Fruit fly (Drosophila melanogaster) whole organism, embryonic: ENCODE results near the gene Lamtor1.

Experiments
- ATbp ChIP-seq: fragments of 200-800 bp; sonication (Bioruptor generic); optimal IDR thresholded peaks from 2 replicates; lab custom pipeline; 2017; ENCODE audit warnings: missing biosample characterization, mild to moderate bottlenecking, missing genetic modification characterization, missing genetic modification reagents
- CG10209 ChIP-seq: fragments of 200-800 bp; sonication (Bioruptor generic); optimal IDR thresholded peaks from 3 replicates; lab custom pipeline; 2017; ENCODE audit warnings: missing biosample characterization, mild to moderate bottlenecking, missing genetic modification characterization, missing genetic modification reagents
- CG10565 ChIP-seq: fragments of 200-800 bp; sonication (Bioruptor generic); optimal IDR thresholded peaks from 3 replicates; lab custom pipeline; 2016; ENCODE audit warnings: missing biosample characterization, mild to moderate bottlenecking, missing genetic modification characterization
- CG13424 ChIP-seq: fragments of 200-800 bp; sonication (Bioruptor generic); optimal IDR thresholded peaks from 2 replicates; lab custom pipeline; 2019; ENCODE audit warnings: missing biosample characterization, mild to moderate bottlenecking, missing genetic modification characterization, moderate library complexity
- CG13894 ChIP-seq: fragments of 200-800 bp; sonication (Bioruptor generic); optimal IDR thresholded peaks from 3 replicates; lab custom pipeline; 2018; ENCODE audit warnings: missing biosample characterization, mild to moderate bottlenecking, missing genetic modification characterization, moderate library complexity
- CG14050 ChIP-seq: fragments of 200-800 bp; sonication (Bioruptor generic); IDR thresholded peaks from 3 replicates; pipeline ENCODE4 v1.3.6; 2022; ENCODE audit warnings: missing biosample characterization, missing genetic modification characterization
- CG15011 ChIP-seq: fragments of 200-800 bp; sonication (Bioruptor generic); optimal IDR thresholded peaks from 3 replicates; lab custom pipeline; 2018; ENCODE audit warnings: missing biosample characterization, mild to moderate bottlenecking, missing genetic modification characterization
- CG17328 ChIP-seq: fragments of 200-800 bp; sonication (Bioruptor generic); IDR thresholded peaks from 2 replicates; pipeline ENCODE4 v1.3.6; 2022; ENCODE audit warnings: missing biosample characterization, missing genetic modification characterization
- CG17829 ChIP-seq: fragments of 200-800 bp; optimal IDR thresholded peaks from 2 replicates; lab custom pipeline; 2019; ENCODE audit warnings: missing biosample characterization, mild to moderate bottlenecking, missing genetic modification characterization, moderate library complexity
- CG30020 ChIP-seq: fragments of 200-800 bp; optimal IDR thresholded peaks from 2 replicates; lab custom pipeline; 2019; ENCODE audit warnings: missing biosample characterization, mild to moderate bottlenecking, missing genetic modification characterization, moderate library complexity
- CG3163 ChIP-seq: fragments of 200-800 bp; sonication (Bioruptor generic); optimal IDR thresholded peaks from 3 replicates; lab custom pipeline; 2016; ENCODE audit warnings: missing biosample characterization, missing genetic modification characterization
- CG3838 ChIP-seq: fragments of 200-800 bp; sonication (Bioruptor generic); optimal IDR thresholded peaks from 3 replicates; lab custom pipeline; 2016; ENCODE audit warnings: missing biosample characterization, missing genetic modification characterization
- CG42726 ChIP-seq: fragments of 200-800 bp; sonication (Bioruptor generic); IDR thresholded peaks from 2 replicates; pipeline ENCODE4 v1.3.6; 2022; ENCODE audit warnings: missing biosample characterization, missing genetic modification characterization; ENCODE audit not compliant: partially characterized antibody
- CG7357 ChIP-seq: fragments of 200-800 bp; sonication (Bioruptor generic); IDR thresholded peaks from 3 replicates; pipeline ENCODE4 v1.3.6; 2022; ENCODE audit warnings: missing biosample characterization, missing genetic modification characterization
- CG7745 ChIP-seq: fragments of 200-800 bp; sonication (Bioruptor generic); optimal IDR thresholded peaks from 2 replicates; lab custom pipeline; 2018; ENCODE audit warnings: missing biosample characterization, mild to moderate bottlenecking, missing genetic modification characterization, moderate library complexity
- CG8290 ChIP-seq, 3 experiments: fragments of 200-800 bp; sonication (Bioruptor generic); optimal IDR thresholded peaks; 2 replicates each; lab custom pipeline; 2016 to 2019; ENCODE audit warnings: missing biosample characterization in 3 of 3, missing genetic modification characterization in 3 of 3, mild to moderate bottlenecking in 2 of 3, moderate library complexity in 1 of 3
- D19A ChIP-seq: fragments of 200-800 bp; optimal IDR thresholded peaks from 3 replicates; lab custom pipeline; 2019; ENCODE audit warnings: missing biosample characterization, mild to moderate bottlenecking, missing genetic modification characterization, moderate library complexity
- Dll ChIP-seq: fragments of 200-800 bp; sonication (Bioruptor generic); IDR thresholded peaks from 4 replicates; pipeline ENCODE4 v1.3.6; 2022; ENCODE audit warnings: missing biosample characterization, missing genetic modification characterization; ENCODE audit not compliant: partially characterized antibody
- Fer3 ChIP-seq: fragments of 200-800 bp; sonication (Bioruptor generic); optimal IDR thresholded peaks from 2 replicates; lab custom pipeline; 2018; ENCODE audit warnings: missing biosample characterization, mild to moderate bottlenecking, missing genetic modification characterization, moderate library complexity
- HHEX ChIP-seq: fragments of 200-800 bp; sonication (Bioruptor generic); optimal IDR thresholded peaks from 3 replicates; lab custom pipeline; 2017; ENCODE audit warnings: missing biosample characterization, mild to moderate bottlenecking, missing genetic modification characterization, missing genetic modification reagents
- Hr51 ChIP-seq, 2 experiments: fragments of 200-800 bp; sonication (Bioruptor generic); optimal IDR thresholded peaks; 2 replicates in 1 of 2; 3 replicates in 1 of 2; lab custom pipeline; 2016 to 2018; ENCODE audit warnings: missing biosample characterization in 2 of 2, missing genetic modification characterization in 2 of 2, mild to moderate bottlenecking in 1 of 2, moderate library complexity in 1 of 2
- Mrtf ChIP-seq: fragments of 200-800 bp; sonication (Bioruptor generic); IDR thresholded peaks from 3 replicates; pipeline ENCODE4 v1.3.6; 2022; ENCODE audit warnings: missing biosample characterization, missing genetic modification characterization
- Nf-YC ChIP-seq: fragments of 200-800 bp; optimal IDR thresholded peaks from 3 replicates; lab custom pipeline; 2019; ENCODE audit warnings: missing biosample characterization, mild to moderate bottlenecking, missing genetic modification characterization, moderate library complexity
- PHDP ChIP-seq: fragments of 200-800 bp; sonication (Bioruptor generic); optimal IDR thresholded peaks from 3 replicates; lab custom pipeline; 2018; ENCODE audit warnings: missing biosample characterization, mild to moderate bottlenecking, missing genetic modification characterization, moderate library complexity
- Pdp1 ChIP-seq, 2 experiments: fragments of 200-800 bp; sonication (Bioruptor generic); optimal IDR thresholded peaks; 3 replicates each; lab custom pipeline; 2016; ENCODE audit warnings: missing biosample characterization in 2 of 2, missing genetic modification characterization in 2 of 2, mild to moderate bottlenecking in 1 of 2, moderate library complexity in 1 of 2
- Scr ChIP-seq: fragments of 200-800 bp; sonication (Bioruptor generic); IDR thresholded peaks from 2 replicates; pipeline ENCODE4 v1.3.6; 2022; ENCODE audit warnings: missing biosample characterization, missing genetic modification characterization; ENCODE audit not compliant: partially characterized antibody
- Sox102F ChIP-seq: fragments of 200-800 bp; sonication (Bioruptor generic); optimal IDR thresholded peaks from 2 replicates; lab custom pipeline; 2018; ENCODE audit warnings: missing biosample characterization, mild to moderate bottlenecking, missing genetic modification characterization, moderate library complexity
- Spps ChIP-seq: fragments of 200-800 bp; sonication (Bioruptor generic); optimal IDR thresholded peaks from 2 replicates; lab custom pipeline; 2018; ENCODE audit warnings: missing biosample characterization, mild to moderate bottlenecking, missing genetic modification characterization
- amos ChIP-seq: fragments of 200-800 bp; sonication (Bioruptor generic); IDR thresholded peaks from 2 replicates; pipeline ENCODE4 v1.3.6; 2022; ENCODE audit warnings: missing biosample characterization, missing genetic modification characterization; ENCODE audit not compliant: partially characterized antibody
- dmrt99B ChIP-seq: fragments of 200-800 bp; sonication (Bioruptor generic); optimal IDR thresholded peaks from 2 replicates; lab custom pipeline; 2018; ENCODE audit warnings: missing biosample characterization, mild to moderate bottlenecking, missing genetic modification characterization, moderate library complexity
- gem ChIP-seq: fragments of 200-800 bp; sonication (Bioruptor generic); optimal IDR thresholded peaks from 2 replicates; lab custom pipeline; 2019; ENCODE audit warnings: missing biosample characterization, mild to moderate bottlenecking, missing genetic modification characterization, moderate library complexity
- hkb ChIP-seq, 2 experiments: fragments of 200-800 bp in 1 of 2; fragments of >200 bp in 1 of 2; sonication (Bioruptor generic) in 1 of 2; IDR thresholded peaks in 1 of 2; optimal IDR thresholded peaks in 1 of 2; 2 replicates each; pipeline versions ENCODE4 v1.3.6 to Lab custom; 2017 to 2022; ENCODE audit warnings: missing biosample characterization in 1 of 2, missing genetic modification characterization in 1 of 2
- kah ChIP-seq: fragments of 200-800 bp; sonication (Bioruptor generic); optimal IDR thresholded peaks from 2 replicates; lab custom pipeline; 2018; ENCODE audit warnings: missing biosample characterization, mild to moderate bottlenecking, missing genetic modification characterization
- lbe ChIP-seq: fragments of 200-800 bp; sonication (Bioruptor generic); optimal IDR thresholded peaks from 2 replicates; lab custom pipeline; 2016; ENCODE audit warnings: missing biosample characterization, mild to moderate bottlenecking, missing genetic modification characterization
- mld ChIP-seq: fragments of 200-800 bp; sonication (Bioruptor generic); IDR thresholded peaks from 3 replicates; pipeline ENCODE4 v1.3.6; 2022; ENCODE audit warnings: missing biosample characterization, missing genetic modification characterization; ENCODE audit not compliant: partially characterized antibody
- nerfin-1 ChIP-seq: fragments of 200-800 bp; sonication (Bioruptor generic); optimal IDR thresholded peaks from 3 replicates; lab custom pipeline; 2019; ENCODE audit warnings: missing biosample characterization, mild to moderate bottlenecking, missing genetic modification characterization, moderate library complexity
- nmo ChIP-seq: fragments of 200-800 bp; sonication (Bioruptor generic); optimal IDR thresholded peaks from 2 replicates; lab custom pipeline; 2018; ENCODE audit warnings: missing biosample characterization, mild to moderate bottlenecking, missing genetic modification characterization, moderate library complexity
- otp ChIP-seq: fragments of 200-800 bp; sonication (Bioruptor generic); IDR thresholded peaks from 3 replicates; pipeline ENCODE4, ENCODE4 v1.3.6; 2022; ENCODE audit warnings: missing biosample characterization, missing genetic modification characterization
- pzg ChIP-seq: fragments of 200-800 bp; sonication (Bioruptor generic); optimal IDR thresholded peaks from 3 replicates; lab custom pipeline; 2018; ENCODE audit warnings: missing biosample characterization, mild to moderate bottlenecking, missing genetic modification characterization, moderate library complexity
- sens ChIP-seq: fragments of 200-800 bp; sonication (Bioruptor generic); peaks from one replicate; lab custom pipeline; 2016; ENCODE audit warnings: missing biosample characterization, missing genetic modification characterization
- sqz ChIP-seq: fragments of 200-800 bp; sonication (Bioruptor generic); optimal IDR thresholded peaks from 3 replicates; lab custom pipeline; 2018; ENCODE audit warnings: missing biosample characterization, mild to moderate bottlenecking, missing genetic modification characterization
- sug ChIP-seq: fragments of 200-800 bp; optimal IDR thresholded peaks from 2 replicates; lab custom pipeline; 2019; ENCODE audit warnings: missing biosample characterization, mild to moderate bottlenecking, missing genetic modification characterization, moderate library complexity
- tap ChIP-seq: fragments of 200-800 bp; optimal IDR thresholded peaks from 3 replicates; lab custom pipeline; 2019; ENCODE audit warnings: missing biosample characterization, mild to moderate bottlenecking, missing genetic modification characterization, moderate library complexity
- unc-4 ChIP-seq: fragments of 200-800 bp; sonication (Bioruptor generic); IDR thresholded peaks from 2 replicates; pipeline ENCODE4 v1.3.6; 2022; ENCODE audit warnings: missing biosample characterization, missing genetic modification characterization; ENCODE audit not compliant: partially characterized antibody
- unpg ChIP-seq: fragments of 200-800 bp; sonication (Bioruptor generic); optimal IDR thresholded peaks from 3 replicates; lab custom pipeline; 2018; ENCODE audit warnings: missing biosample characterization, mild to moderate bottlenecking, missing genetic modification characterization, moderate library complexity
- vfl ChIP-seq: fragments of 200-800 bp; sonication (Bioruptor generic); optimal IDR thresholded peaks from 2 replicates; lab custom pipeline; 2016; ENCODE audit warnings: missing biosample characterization, missing genetic modification characterization
- zf30C ChIP-seq: fragments of 200-800 bp; sonication (Bioruptor generic); optimal IDR thresholded peaks from 3 replicates; lab custom pipeline; 2018; ENCODE audit warnings: missing biosample characterization, mild to moderate bottlenecking, missing genetic modification characterization

Gene Lamtor1

dm6 chr3L:20004442-20004869, 24.4 kb downstream of the Lamtor1 start (continued):
- TF ChIP-seq nmo (GFP tag; lab: Kevin White, UChicago), result peak; percentile 1
- TF ChIP-seq amos (GFP tag; lab: Robert Waterston, UW), result peak; percentile 60; the same call in 1 of the 2 replicates
- TF ChIP-seq gem (tag; lab: Kevin White, UChicago), result peak; percentile 7
- TF ChIP-seq Nf-YC (tag; lab: Kevin White, UChicago), result peak; percentile 41
- no peak for TF ChIP-seq CG15011 (GFP tag; lab: Kevin White, UChicago)
- no peak for TF ChIP-seq CG10565 (GFP tag; lab: Kevin White, UChicago)
- TF ChIP-seq Pdp1 (GFP tag; optimal IDR thresholded peaks at IDR 0.05; lab: Kevin White, UChicago), result no peak
- TF ChIP-seq CG7745 (tag; lab: Kevin White, UChicago), result no peak
- TF ChIP-seq CG13424 (tag; lab: Kevin White, UChicago), result peak; percentile 38
- TF ChIP-seq pzg, result peak; percentile 4
- TF ChIP-seq CG17829 (tag; lab: Kevin White, UChicago), result peak; percentile 61
- no peak for TF ChIP-seq zf30C (GFP tag; lab: Kevin White, UChicago)
- no peak for TF ChIP-seq Sox102F
- peak; percentile 28 for TF ChIP-seq CG30020 (tag; lab: Kevin White, UChicago)
- no peak for TF ChIP-seq hkb (optimal IDR thresholded peaks at IDR 0.05; lab: Kevin White, UChicago)
- peak; percentile 13; the same call in 1 of the 2 replicates for TF ChIP-seq hkb (GFP tag; IDR thresholded peaks at IDR 0.05; lab: Robert Waterston, UW)
- peak; percentile 9 for TF ChIP-seq tap (tag; lab: Kevin White, UChicago)
- peak in 1 of 2 experiments; percentile 37 for TF ChIP-seq Hr51 (GFP tag; optimal IDR thresholded peaks at IDR 0.05; lab: Kevin White, UChicago)
- no peak for TF ChIP-seq Fer3 (tag; lab: Kevin White, UChicago)
- TF ChIP-seq Scr (GFP tag; lab: Robert Waterston, UW), result peak; percentile 56
- TF ChIP-seq Mrtf (GFP tag; lab: Robert Waterston, UW), result no peak
- TF ChIP-seq Spps, result peak; percentile 4
- TF ChIP-seq sug (tag; lab: Kevin White, UChicago), result no peak
- TF ChIP-seq CG3163, result no peak
- TF ChIP-seq PHDP (tag; lab: Kevin White, UChicago), result peak; percentile 13
- TF ChIP-seq sqz, result peak; percentile 6
- TF ChIP-seq unpg, result peak; percentile 20
- TF ChIP-seq HHEX (GFP tag; lab: Kevin White, UChicago), result no peak
- no peak for TF ChIP-seq otp (GFP tag; lab: Robert Waterston, UW)
- no peak for TF ChIP-seq vfl (GFP tag; lab: Kevin White, UChicago)
- TF ChIP-seq nerfin-1, result peak; percentile 74
- TF ChIP-seq CG3838 (GFP tag; lab: Kevin White, UChicago), result no peak
- TF ChIP-seq CG17328 (GFP tag; lab: Robert Waterston, UW), result 0 out of 2 replicates have a peak, but pooled peaks have one; percentile 24
- TF ChIP-seq mld, result no peak
- TF ChIP-seq CG42726, result 0 out of 2 replicates have a peak, but pooled peaks have one; percentile 47
- TF ChIP-seq unc-4 (GFP tag; lab: Robert Waterston, UW), result peak; percentile 55; the same call in 1 of the 2 replicates
- no peak for TF ChIP-seq CG14050 (GFP tag; lab: Robert Waterston, UW)
- peak; percentile 33 for TF ChIP-seq lbe (GFP tag; lab: Kevin White, UChicago)
- no peak for TF ChIP-seq CG10209 (GFP tag; lab: Kevin White, UChicago)
- TF ChIP-seq CG7357 (GFP tag; lab: Robert Waterston, UW), result no peak
- TF ChIP-seq CG13894 (tag; lab: Kevin White, UChicago), result peak; percentile 89
- TF ChIP-seq ATbp, result peak; percentile 24
- TF ChIP-seq dmrt99B (tag; lab: Kevin White, UChicago), result peak; percentile 15
- peak; percentile 19 for TF ChIP-seq D19A (tag; lab: Kevin White, UChicago)
- no peak for TF ChIP-seq CG8290 (GFP tag; optimal IDR thresholded peaks at IDR 0.05; lab: Kevin White, UChicago)
- no peak for TF ChIP-seq CG8290 (tag; optimal IDR thresholded peaks at IDR 0.05; lab: Kevin White, UChicago)
- peak; percentile 69 for TF ChIP-seq sens (GFP tag; lab: Kevin White, UChicago)
- TF ChIP-seq kah, result no peak
- TF ChIP-seq Dll (GFP tag; lab: Robert Waterston, UW), result peak; percentile 60; the same call in 3 of the 4 replicates
